Worm (Caenorhabditis elegans) whole organism, young adult: ENCODE measurements around the gene upb-1.
A peak's percentile ranks its signal among the peaks of the same experiment; 100 is the strongest.

Experiments
- B0019.2 ChIP-seq: fragments of 200-800 bp; sonication (Bioruptor generic); conservative IDR thresholded peaks from 2 replicates; pipeline ENCODE4 v1.3.6; 2022; ENCODE audit warnings: missing genetic modification reagents, missing genetic modification characterization, missing compliant biosample characterization
- F37B4.10 ChIP-seq: fragments of 200-800 bp; sonication (Bioruptor generic); IDR thresholded peaks from 2 replicates; pipeline ENCODE4 v1.3.6; 2022; ENCODE audit warnings: missing genetic modification characterization, missing compliant biosample characterization
- F39B2.1 ChIP-seq: fragments of 200-800 bp; sonication (Bioruptor generic); IDR thresholded peaks from 2 replicates; pipeline ENCODE4 v1.3.6; 2022; ENCODE audit warnings: missing genetic modification reagents, missing genetic modification characterization, missing compliant biosample characterization
- T07F8.4 ChIP-seq: sonication (generic microtip); optimal IDR thresholded peaks from 2 replicates; lab custom pipeline; 2016; ENCODE audit warnings: mild to moderate bottlenecking, missing genetic modification characterization, moderate library complexity, missing compliant biosample characterization
- Y95B8A.8 ChIP-seq: fragments of 200-800 bp; sonication (Bioruptor generic); IDR thresholded peaks from 2 replicates; pipeline ENCODE4 v1.3.6; 2022; ENCODE audit warnings: missing genetic modification reagents, missing genetic modification characterization, missing compliant biosample characterization
- akir-1 ChIP-seq: fragments of 200-800 bp; sonication (Bioruptor generic); optimal IDR thresholded peaks from 2 replicates; lab custom pipeline; 2018; ENCODE audit warnings: mild to moderate bottlenecking, missing genetic modification characterization, moderate library complexity, missing compliant biosample characterization
- attf-5 ChIP-seq: fragments of 200-800 bp; sonication (Bioruptor generic); optimal IDR thresholded peaks from 2 replicates; lab custom pipeline; 2018; ENCODE audit warnings: mild to moderate bottlenecking, missing genetic modification characterization, missing compliant biosample characterization
- bed-2 ChIP-seq: fragments of 200-800 bp; sonication (Bioruptor generic); IDR thresholded peaks from 2 replicates; pipeline ENCODE4 v1.3.6; 2022; ENCODE audit warnings: missing genetic modification reagents, missing genetic modification characterization, missing compliant biosample characterization
- ceh-27 ChIP-seq: fragments of 200-800 bp; sonication (Bioruptor generic); optimal IDR thresholded peaks from 2 replicates; lab custom pipeline; 2018; ENCODE audit warnings: mild to moderate bottlenecking, missing genetic modification characterization, moderate library complexity, missing compliant biosample characterization
- die-1 ChIP-seq: sonication (generic microtip); optimal IDR thresholded peaks from 2 replicates; lab custom pipeline; 2016; ENCODE audit warnings: missing genotype, mild to moderate bottlenecking, missing genetic modification characterization, missing compliant biosample characterization
- dox-1 ChIP-seq: fragments of 200-800 bp; sonication (Bioruptor generic); IDR thresholded peaks from 2 replicates; pipeline ENCODE4 v1.3.6; 2022; ENCODE audit warnings: missing genetic modification reagents, missing genetic modification characterization, missing compliant biosample characterization
- dpff-1 ChIP-seq: sonication (generic microtip); optimal IDR thresholded peaks from 2 replicates; lab custom pipeline; 2017; ENCODE audit warnings: mild to moderate bottlenecking, missing genetic modification characterization, missing compliant biosample characterization
- dpl-1 ChIP-seq: fragments of 150-350 bp; optimal IDR thresholded peaks from 2 replicates; lab custom pipeline; 2014; ENCODE audit warnings: missing biosample characterization, missing genetic modification reagents, missing genetic modification characterization
- ekl-4 ChIP-seq: fragments of 200-800 bp; sonication (Bioruptor generic); IDR thresholded peaks from 2 replicates; pipeline ENCODE4 v1.3.6; 2022; ENCODE audit warnings: missing genetic modification reagents, missing genetic modification characterization, missing compliant biosample characterization
- fkh-3 ChIP-seq: sonication (generic microtip); optimal IDR thresholded peaks from 2 replicates; lab custom pipeline; 2016; ENCODE audit warnings: mild to moderate bottlenecking, missing genetic modification characterization, missing compliant biosample characterization
- gei-17 ChIP-seq: fragments of 200-800 bp; sonication (Bioruptor generic); optimal IDR thresholded peaks from 2 replicates; lab custom pipeline; 2018; ENCODE audit warnings: mild to moderate bottlenecking, missing genetic modification characterization, missing compliant biosample characterization
- let-526 ChIP-seq: fragments of 200-800 bp; sonication (Bioruptor generic); IDR thresholded peaks from 2 replicates; pipeline ENCODE4 v1.3.6; 2022; ENCODE audit warnings: missing genetic modification reagents, missing genetic modification characterization, missing compliant biosample characterization
- lin-40 ChIP-seq: sonication (generic microtip); optimal IDR thresholded peaks from 2 replicates; lab custom pipeline; 2016; ENCODE audit warnings: missing genetic modification characterization, mild to moderate bottlenecking, missing compliant biosample characterization, missing genotype, missing genetic modification reagents
- lsy-27 ChIP-seq: sonication (generic microtip); optimal IDR thresholded peaks from 2 replicates; lab custom pipeline; 2017; ENCODE audit warnings: missing genetic modification characterization, mild to moderate bottlenecking, missing compliant biosample characterization, antibody characterized with exemption, missing genotype, borderline replicate concordance; ENCODE audit not compliant: insufficient read depth
- madf-6 ChIP-seq: fragments of 200-800 bp; sonication (Bioruptor generic); IDR thresholded peaks from 2 replicates; pipeline ENCODE4 v1.3.6; 2022; ENCODE audit warnings: missing genetic modification reagents, missing genetic modification characterization, missing compliant biosample characterization
- nhr-120 ChIP-seq: fragments of 200-800 bp; sonication (Bioruptor generic); IDR thresholded peaks from 2 replicates; pipeline ENCODE4 v1.3.6; 2022; ENCODE audit warnings: missing genetic modification characterization, missing compliant biosample characterization
- nhr-80 ChIP-seq: sonication (generic microtip); optimal IDR thresholded peaks from 2 replicates; lab custom pipeline; 2016; ENCODE audit warnings: missing genetic modification characterization, missing compliant biosample characterization
- rcor-1 ChIP-seq: fragments of 200-800 bp; sonication (Bioruptor generic); IDR thresholded peaks from 2 replicates; pipeline ENCODE4 v1.3.6; 2022; ENCODE audit warnings: missing genetic modification reagents, missing genetic modification characterization, missing compliant biosample characterization
- rec-8 ChIP-seq, 2 experiments: sonication (generic microtip); optimal IDR thresholded peaks; 2 replicates each; lab custom pipeline; 2016; ENCODE audit warnings: mild to moderate bottlenecking in 2 of 2, missing genetic modification characterization in 2 of 2, missing genetic modification reagents in 2 of 2, missing genotype in 2 of 2, missing biosample characterization in 1 of 2, missing compliant biosample characterization in 1 of 2, moderate library complexity in 1 of 2
- repo-1 ChIP-seq: sonication (generic microtip); optimal IDR thresholded peaks from 2 replicates; lab custom pipeline; 2017; ENCODE audit warnings: mild to moderate bottlenecking, missing genetic modification characterization, missing compliant biosample characterization
- sea-2 ChIP-seq: fragments of 200-800 bp; sonication (Bioruptor generic); IDR thresholded peaks from 2 replicates; pipeline ENCODE4 v1.3.6; 2022; ENCODE audit warnings: missing genetic modification characterization, missing compliant biosample characterization
- snpc-3.4 ChIP-seq: sonication (generic microtip); optimal IDR thresholded peaks from 2 replicates; lab custom pipeline; 2017; ENCODE audit warnings: missing genetic modification characterization, mild to moderate bottlenecking, missing compliant biosample characterization, antibody characterized with exemption, moderate library complexity, missing genotype, missing genetic modification reagents
- tbp1 ChIP-seq: fragments of 200-800 bp; sonication (Bioruptor generic); optimal IDR thresholded peaks from 2 replicates; lab custom pipeline; 2018; ENCODE audit warnings: mild to moderate bottlenecking, missing genetic modification characterization, missing compliant biosample characterization
- tbx-9 ChIP-seq: sonication (generic microtip); optimal IDR thresholded peaks from 2 replicates; lab custom pipeline; 2016; ENCODE audit warnings: borderline replicate concordance, missing genetic modification characterization, inconsistent platforms, missing compliant biosample characterization
- xnd-1 ChIP-seq: sonication (generic microtip); optimal IDR thresholded peaks from 2 replicates; lab custom pipeline; 2016; ENCODE audit warnings: missing genotype, missing genetic modification reagents, missing genetic modification characterization, missing compliant biosample characterization
- zfh-2 ChIP-seq: fragments of 200-800 bp; sonication (Bioruptor generic); conservative IDR thresholded peaks from 2 replicates; pipeline ENCODE4 v1.3.6; 2022; ENCODE audit warnings: missing genetic modification reagents, missing genetic modification characterization, missing compliant biosample characterization
- ztf-22 ChIP-seq: fragments of 200-800 bp; sonication (Bioruptor generic); optimal IDR thresholded peaks from 2 replicates; lab custom pipeline; 2018; ENCODE audit warnings: mild to moderate bottlenecking, missing genetic modification characterization, moderate library complexity, missing compliant biosample characterization

Gene upb-1

DNA sequence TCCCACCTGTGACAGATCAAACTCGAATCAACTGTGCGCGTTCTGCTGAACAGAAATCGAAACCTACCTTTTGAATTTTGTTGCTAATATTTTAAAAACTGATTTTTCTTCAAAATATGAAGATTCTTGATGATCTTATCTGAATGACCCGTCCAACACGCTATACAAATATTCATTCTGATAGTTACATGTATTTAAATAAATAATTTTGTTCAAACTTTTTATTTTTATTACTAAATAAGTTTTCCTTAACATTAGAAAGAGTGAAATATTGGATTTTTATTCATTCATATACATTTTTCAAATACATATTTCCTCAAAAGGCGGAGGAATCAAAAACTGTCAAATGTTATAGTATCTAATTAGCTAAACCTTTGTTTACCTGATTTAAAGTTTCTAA is 21.9 kb downstream of the upb-1 start, which contains the start of gene F13H8.8:
TSS of gene F13H8.8 (minus strand) at position 101 of the 400 bp plus-strand sequence.
- no peak for TF ChIP-seq lsy-27 (tag; lab: Kevin White, UChicago)
- no peak for TF ChIP-seq F37B4.10 (GFP tag; lab: Robert Waterston, UW)
- no peak for TF ChIP-seq sea-2
- no peak for TF ChIP-seq T07F8.4 (tag; lab: Kevin White, UChicago)
- TF ChIP-seq die-1 (tag; lab: Kevin White, UChicago) = no peak
- no peak for TF ChIP-seq repo-1 (tag; lab: Kevin White, UChicago)
- TF ChIP-seq tbx-9 (tag; lab: Kevin White, UChicago) = no peak
- no peak for TF ChIP-seq madf-6
- TF ChIP-seq tbp1 (GFP tag; lab: Kevin White, UChicago) = no peak
- no peak for TF ChIP-seq gei-17 (GFP tag; lab: Kevin White, UChicago)
- no peak for TF ChIP-seq ekl-4 (GFP tag; lab: Robert Waterston, UW)
- no peak for TF ChIP-seq ztf-22
- TF ChIP-seq Y95B8A.8 (GFP tag; lab: Robert Waterston, UW) = no peak
- no peak for TF ChIP-seq snpc-3.4 (tag; lab: Kevin White, UChicago)
- TF ChIP-seq akir-1 (GFP tag; lab: Kevin White, UChicago) = no peak
- TF ChIP-seq F39B2.1 (GFP tag; lab: Robert Waterston, UW) = no peak

DNA sequence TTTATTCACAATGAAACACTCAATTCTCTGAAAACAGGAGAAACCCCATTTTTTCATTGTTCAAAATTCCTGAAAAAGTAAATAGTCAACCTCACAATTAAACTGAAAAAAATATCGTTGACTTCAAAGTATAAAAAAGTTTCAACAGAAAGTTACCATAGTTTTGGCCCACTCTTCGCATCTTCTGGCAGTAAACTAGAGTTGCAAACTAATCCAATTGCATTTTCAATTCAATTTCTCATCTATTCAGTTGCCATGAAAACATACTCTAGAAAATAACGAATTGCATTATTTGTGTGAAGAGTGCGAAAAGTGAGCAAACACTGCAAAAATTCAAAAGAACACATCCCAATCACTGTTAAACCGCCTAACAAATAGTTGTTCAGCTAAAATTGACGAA is 26.2 kb downstream of the upb-1 start, which contains the start of gene F13H8.3:
TSS of gene F13H8.3 (plus strand) at position 301 of the 400 bp plus-strand sequence.
- TF ChIP-seq ztf-22 (no peak), fkh-3 (tag; lab: Kevin White, UChicago) (no peak), dpff-1 (tag; lab: Kevin White, UChicago) (no peak), repo-1 (tag; lab: Kevin White, UChicago) (no peak), lin-40 (no peak), rcor-1 (GFP tag; lab: Robert Waterston, UW) (no peak), xnd-1 (no peak), nhr-120 (GFP tag; lab: Robert Waterston, UW) (no peak), tbp1 (GFP tag; lab: Kevin White, UChicago) (no peak), F39B2.1 (GFP tag; lab: Robert Waterston, UW) (no peak), let-526 (GFP tag; lab: Robert Waterston, UW) (no peak), bed-2 (GFP tag; lab: Robert Waterston, UW) (no peak), attf-5 (GFP tag; lab: Kevin White, UChicago) (no peak), ceh-27 (GFP tag; lab: Kevin White, UChicago) (no peak), dpl-1 (GFP tag; lab: Kevin White, UChicago) (no peak), T07F8.4 (tag; lab: Kevin White, UChicago) (no peak)
- TF ChIP-seq, all 124 proteins: peak for 0

DNA sequence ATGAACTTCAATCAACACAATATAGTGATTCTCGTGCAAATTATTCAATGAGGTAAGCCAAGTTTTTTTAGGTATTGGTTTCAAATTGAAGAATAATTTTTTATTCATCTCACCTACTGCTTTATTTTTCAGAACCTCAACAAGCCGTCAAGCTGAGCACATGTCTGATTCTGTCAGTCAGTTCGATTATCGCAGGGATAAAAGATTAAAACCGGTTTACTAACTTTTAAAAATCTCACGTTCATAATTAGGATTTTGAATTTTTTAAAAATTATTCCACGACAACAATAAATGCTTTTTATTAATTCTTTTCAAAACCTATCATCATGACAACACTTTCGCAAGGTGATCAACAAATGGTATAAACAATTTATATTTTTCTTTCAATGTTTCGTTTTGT is 27.7 kb downstream of the upb-1 start, which contains the start of gene F13H8.12:
TSS of gene F13H8.12 (plus strand) at position 301 of the 400 bp plus-strand sequence.
- TF ChIP-seq ceh-27 (GFP tag; lab: Kevin White, UChicago) (no peak), rec-8 (tag; optimal IDR thresholded peaks at IDR 0.05; lab: Kevin White, UChicago) (no peak), dox-1 (no peak), tbx-9 (tag; lab: Kevin White, UChicago) (no peak), zfh-2 (GFP tag; lab: Robert Waterston, UW) (no peak), B0019.2 (GFP tag; lab: Robert Waterston, UW) (no peak)

DNA sequence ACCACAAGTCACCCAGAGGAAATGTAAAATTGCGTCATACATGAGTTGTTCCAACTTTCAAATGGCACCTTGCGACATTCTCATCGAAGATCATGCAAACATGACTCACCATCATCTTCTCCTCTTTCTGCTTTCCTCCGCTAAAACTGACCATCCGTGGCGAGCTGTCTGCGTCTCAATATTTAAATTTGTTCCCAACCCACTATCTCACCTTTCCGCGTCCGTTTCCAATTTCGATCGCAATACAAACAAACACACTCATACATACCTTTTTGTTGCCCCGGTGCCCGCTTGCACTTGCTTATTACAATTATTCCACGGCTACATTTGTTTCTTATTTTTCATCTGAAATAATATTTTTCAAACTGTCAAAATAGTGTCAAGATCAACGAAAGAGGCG is 29.2 kb downstream of the upb-1 start, which contains the start of gene nmgp-1:
TSS of gene nmgp-1 (plus strand) at position 174 of the 400 bp plus-strand sequence.
- TF ChIP-seq madf-6 (no peak), nhr-80 (tag; lab: Kevin White, UChicago) (peak; percentile 17)
